Worm (Caenorhabditis elegans) whole organism, L1 larva: Measurements from ENCODE around the gene T08B1.1.

Experiments used
- C04F5.9 ChIP-seq: sonication (generic microtip); optimal IDR thresholded peaks from 2 replicates; lab custom pipeline; 2016; ENCODE audit warnings: missing genetic modification characterization, missing compliant biosample characterization
- C34B4.2 ChIP-seq: sonication (generic microtip); optimal IDR thresholded peaks from 2 replicates; lab custom pipeline; 2017; ENCODE audit warnings: mild to moderate bottlenecking, missing genetic modification characterization, missing compliant biosample characterization
- F16B12.6 ChIP-seq: fragments of 150-350 bp; optimal IDR thresholded peaks from 2 replicates; lab custom pipeline; 2014; ENCODE audit warnings: missing biosample characterization, missing genetic modification characterization
- aha-1 ChIP-seq: fragments of 150-350 bp; optimal IDR thresholded peaks from 2 replicates; lab custom pipeline; 2014; ENCODE audit warnings: missing biosample characterization, missing genetic modification characterization
- alr-1 ChIP-seq: fragments of 200-800 bp; sonication (Bioruptor generic); optimal IDR thresholded peaks from 2 replicates; lab custom pipeline; 2018; ENCODE audit warnings: borderline replicate concordance, mild to moderate bottlenecking, missing genetic modification characterization, missing compliant biosample characterization
- ceh-8 ChIP-seq: fragments of 200-800 bp; sonication (Bioruptor generic); optimal IDR thresholded peaks from 2 replicates; lab custom pipeline; 2018; ENCODE audit warnings: mild to moderate bottlenecking, missing genetic modification characterization, moderate library complexity, missing compliant biosample characterization
- ceh-90 ChIP-seq: sonication (generic microtip); optimal IDR thresholded peaks from 2 replicates; lab custom pipeline; 2016; ENCODE audit warnings: missing genetic modification characterization, missing compliant biosample characterization
- dsc-1 ChIP-seq: sonication (generic microtip); optimal IDR thresholded peaks from 2 replicates; lab custom pipeline; 2016; ENCODE audit warnings: mild to moderate bottlenecking, missing genetic modification characterization, missing compliant biosample characterization
- efl-1 ChIP-seq, 4 experiments: fragments of 150-350 bp; optimal IDR thresholded peaks in 3 of 4; peaks in 1 of 4; 1 replicate in 1 of 4; 2 replicates in 3 of 4; lab custom pipeline; 2014; ENCODE audit warnings: missing biosample characterization in 2 of 4, missing genetic modification characterization in 2 of 4, missing genetic modification reagents in 2 of 4
- efl-3 ChIP-seq: fragments of 200-800 bp; sonication (Bioruptor generic); optimal IDR thresholded peaks from 2 replicates; lab custom pipeline; 2018; ENCODE audit warnings: mild to moderate bottlenecking, missing genetic modification characterization, missing compliant biosample characterization
- egl-27 ChIP-seq, 2 experiments: fragments of 150-350 bp in 1 of 2; sonication (generic microtip); optimal IDR thresholded peaks; 3 replicates each; lab custom pipeline; 2017 to 2018; ENCODE audit warnings: missing biosample characterization in 2 of 2, missing genetic modification characterization in 2 of 2, missing genetic modification reagents in 2 of 2
- elt-2 ChIP-seq: sonication (generic microtip); optimal IDR thresholded peaks from 2 replicates; lab custom pipeline; 2016; ENCODE audit warnings: missing genetic modification characterization, mild to moderate bottlenecking, inconsistent platforms, missing compliant biosample characterization, missing genetic modification reagents
- elt-3 ChIP-seq, 6 experiments: fragments of 150-350 bp in 1 of 6; sonication (generic microtip); optimal IDR thresholded peaks; 2 replicates each; lab custom pipeline; 2017 to 2018; ENCODE audit warnings: missing biosample characterization in 6 of 6, missing genetic modification characterization in 6 of 6, inconsistent platforms in 1 of 6
- ets-5 ChIP-seq: fragments of 200-800 bp; sonication (Bioruptor generic); IDR thresholded peaks from 2 replicates; pipeline ENCODE4 v1.3.6; 2022; ENCODE audit warnings: missing genetic modification characterization, missing compliant biosample characterization
- fkh-10 ChIP-seq: sonication (generic microtip); optimal IDR thresholded peaks from 2 replicates; lab custom pipeline; 2017; ENCODE audit warnings: missing biosample characterization, missing genetic modification reagents, missing genetic modification characterization
- fkh-4 ChIP-seq: sonication (generic microtip); optimal IDR thresholded peaks from 2 replicates; lab custom pipeline; 2016; ENCODE audit warnings: missing compliant biosample characterization, missing genetic modification characterization, borderline replicate concordance
- fkh-8 ChIP-seq: sonication (generic microtip); optimal IDR thresholded peaks from 2 replicates; lab custom pipeline; 2016; ENCODE audit warnings: mild to moderate bottlenecking, missing genetic modification characterization, missing compliant biosample characterization
- fos-1 ChIP-seq: fragments of 150-350 bp; optimal IDR thresholded peaks from 2 replicates; lab custom pipeline; 2014; ENCODE audit warnings: missing biosample characterization, missing genetic modification characterization
- grh-1 ChIP-seq: fragments of 200-800 bp; sonication (Bioruptor generic); IDR thresholded peaks from 2 replicates; pipeline ENCODE4 v1.3.6; 2022; ENCODE audit warnings: missing genetic modification reagents, missing genetic modification characterization, missing compliant biosample characterization
- irx-1 ChIP-seq: sonication (generic microtip); optimal IDR thresholded peaks from 2 replicates; lab custom pipeline; 2016; ENCODE audit warnings: missing genetic modification characterization, missing compliant biosample characterization
- lin-13 ChIP-seq: fragments of 150-350 bp; optimal IDR thresholded peaks from 2 replicates; lab custom pipeline; 2014; ENCODE audit warnings: missing biosample characterization, missing genetic modification reagents, missing genetic modification characterization
- lin-39 ChIP-seq: fragments of 150-350 bp; optimal IDR thresholded peaks from 2 replicates; lab custom pipeline; 2014; ENCODE audit warnings: missing biosample characterization, missing genetic modification reagents, missing genetic modification characterization
- lir-3 ChIP-seq: sonication (generic microtip); optimal IDR thresholded peaks from 2 replicates; lab custom pipeline; 2016; ENCODE audit warnings: mild to moderate bottlenecking, missing genetic modification characterization, moderate library complexity, missing compliant biosample characterization; ENCODE audit not compliant: poor library complexity
- lsy-2 ChIP-seq, 2 experiments: fragments of 150-350 bp; optimal IDR thresholded peaks; 2 replicates each; lab custom pipeline; 2014; ENCODE audit warnings: missing biosample characterization in 2 of 2, missing genetic modification characterization in 2 of 2
- mab-9 ChIP-seq: fragments of 200-800 bp; sonication (Bioruptor generic); IDR thresholded peaks from 2 replicates; pipeline ENCODE4 v1.3.6; 2022; ENCODE audit warnings: missing genetic modification reagents, missing genetic modification characterization, missing compliant biosample characterization
- mdl-1 ChIP-seq, 2 experiments: fragments of 150-350 bp; optimal IDR thresholded peaks; 2 replicates each; lab custom pipeline; 2014 to 2017; ENCODE audit warnings: missing biosample characterization in 2 of 2, missing genetic modification characterization in 2 of 2, inconsistent platforms in 1 of 2
- nhr-11 ChIP-seq: fragments of 150-350 bp; optimal IDR thresholded peaks from 2 replicates; lab custom pipeline; 2014; ENCODE audit warnings: missing biosample characterization, missing genetic modification characterization
- nhr-19 ChIP-seq: fragments of 200-800 bp; sonication (Bioruptor generic); conservative IDR thresholded peaks from 2 replicates; pipeline ENCODE4 v1.3.6; 2022; ENCODE audit warnings: missing genetic modification characterization, missing compliant biosample characterization
- nhr-237 ChIP-seq: fragments of 150-350 bp; optimal IDR thresholded peaks from 2 replicates; lab custom pipeline; 2014; ENCODE audit warnings: missing biosample characterization, missing genetic modification characterization
- nhr-77 ChIP-seq: fragments of 150-350 bp; optimal IDR thresholded peaks from 2 replicates; lab custom pipeline; 2014; ENCODE audit warnings: missing biosample characterization, missing genetic modification characterization
- pag-3 ChIP-seq: sonication (generic microtip); optimal IDR thresholded peaks from 2 replicates; lab custom pipeline; 2017; ENCODE audit warnings: missing genetic modification characterization, mild to moderate bottlenecking, missing compliant biosample characterization, antibody characterized with exemption, borderline replicate concordance; ENCODE audit not compliant: insufficient read depth
- pax-3 ChIP-seq: fragments of 200-800 bp; sonication (Bioruptor generic); optimal IDR thresholded peaks from 2 replicates; lab custom pipeline; 2018; ENCODE audit warnings: mild to moderate bottlenecking, missing genetic modification characterization, moderate library complexity, missing compliant biosample characterization
- pqm-1 ChIP-seq: sonication (generic microtip); optimal IDR thresholded peaks from 3 replicates; lab custom pipeline; 2017; ENCODE audit warnings: missing biosample characterization, missing genetic modification characterization
- rnt-1 ChIP-seq: sonication (generic microtip); optimal IDR thresholded peaks from 2 replicates; lab custom pipeline; 2016; ENCODE audit warnings: mild to moderate bottlenecking, missing genetic modification characterization, moderate library complexity, missing compliant biosample characterization
- skn-1 ChIP-seq: fragments of 150-350 bp; optimal IDR thresholded peaks from 2 replicates; lab custom pipeline; 2014; ENCODE audit warnings: missing biosample characterization, missing genetic modification characterization
- snu-23 ChIP-seq: sonication (generic microtip); optimal IDR thresholded peaks from 2 replicates; lab custom pipeline; 2016; ENCODE audit warnings: missing genetic modification characterization, missing compliant biosample characterization
- sup-37 ChIP-seq: fragments of 200-800 bp; sonication (Bioruptor generic); optimal IDR thresholded peaks from 2 replicates; lab custom pipeline; 2018; ENCODE audit warnings: mild to moderate bottlenecking, missing genetic modification characterization, missing compliant biosample characterization
- unc-86 ChIP-seq: sonication (generic microtip); optimal IDR thresholded peaks from 2 replicates; lab custom pipeline; 2016; ENCODE audit warnings: missing genetic modification characterization, missing compliant biosample characterization
- unc-98 ChIP-seq: fragments of 200-800 bp; sonication (Bioruptor generic); IDR thresholded peaks from 2 replicates; pipeline ENCODE4 v1.3.6; 2022; ENCODE audit warnings: missing genetic modification characterization, missing compliant biosample characterization
- zag-1 ChIP-seq: fragments of 150-350 bp; optimal IDR thresholded peaks from 2 replicates; lab custom pipeline; 2014; ENCODE audit warnings: missing biosample characterization, missing genetic modification characterization
- zip-4 ChIP-seq: fragments of 200-800 bp; sonication (Bioruptor generic); optimal IDR thresholded peaks from 2 replicates; lab custom pipeline; 2018; ENCODE audit warnings: mild to moderate bottlenecking, missing genetic modification characterization, moderate library complexity, missing compliant biosample characterization
- ztf-4 ChIP-seq: fragments of 150-350 bp; optimal IDR thresholded peaks from 2 replicates; lab custom pipeline; 2014; ENCODE audit warnings: missing biosample characterization, missing genetic modification characterization

The T08B1.1 gene

DNA sequence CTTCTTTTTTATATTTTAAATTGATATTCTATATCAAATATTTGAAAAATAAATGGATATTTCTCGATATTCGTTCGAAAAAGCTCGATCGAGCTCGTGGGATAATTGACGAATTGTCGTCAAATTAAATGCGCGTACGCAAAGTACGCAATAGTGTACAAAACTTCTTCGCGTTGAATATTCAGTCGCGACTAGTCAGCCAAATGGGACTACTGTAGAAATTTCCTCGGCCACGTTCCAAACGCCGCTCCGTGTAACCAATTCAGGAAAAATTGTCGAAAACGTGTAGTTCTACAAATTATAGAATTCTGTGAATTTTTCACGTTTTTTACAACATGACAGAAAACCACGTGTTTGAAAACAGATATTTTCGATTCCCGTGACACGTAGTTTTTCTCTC is 21.6 kb upstream of the T08B1.1 start (continued):
- TF ChIP-seq unc-86 (tag; lab: Kevin White, UChicago) (no peak), fkh-10 (GFP tag; lab: Kevin White, UChicago) (no peak), dsc-1 (tag; lab: Kevin White, UChicago) (no peak), pag-3 (tag; lab: Kevin White, UChicago) (no peak), pax-3 (tag; lab: Kevin White, UChicago) (no peak), skn-1 (tag; lab: Kevin White, UChicago) (no peak), C04F5.9 (tag; lab: Kevin White, UChicago) (peak; percentile 31), ztf-4 (tag; lab: Kevin White, UChicago) (no peak), ceh-8 (GFP tag; lab: Kevin White, UChicago) (no peak), egl-27 (tag; optimal IDR thresholded peaks at IDR 0.05; lab: Kevin White, UChicago) (no peak), grh-1 (peak; percentile 51), lsy-2 (tag; optimal IDR thresholded peaks at IDR 0.05; lab: Kevin White, UChicago) (peak; percentile 82 to 97), unc-98 (GFP tag; lab: Robert Waterston, UW) (no peak), fos-1 (tag; lab: Kevin White, UChicago) (no peak), snu-23 (peak; percentile 54), rnt-1 (tag; lab: Kevin White, UChicago) (peak; percentile 77), F16B12.6 (tag; lab: Kevin White, UChicago) (peak; percentile 76), lin-39 (tag; lab: Kevin White, UChicago) (no peak), irx-1 (tag; lab: Kevin White, UChicago) (no peak), zip-4 (GFP tag; lab: Kevin White, UChicago) (no peak), efl-1 (optimal IDR thresholded peaks at IDR 0.05; lab: Kevin White, UChicago) (peak; percentile 83 to 87), efl-1 (GFP tag; optimal IDR thresholded peaks at IDR 0.05 in 1 of 2; lab: Kevin White, UChicago) (peak; percentile 38 to 95), ets-5 (GFP tag; lab: Robert Waterston, UW) (no peak), C34B4.2 (no peak), lir-3 (tag; lab: Kevin White, UChicago) (no peak), efl-3 (GFP tag; lab: Kevin White, UChicago) (no peak), elt-2 (tag; lab: Kevin White, UChicago) (no peak), alr-1 (no peak), nhr-11 (tag; lab: Kevin White, UChicago) (no peak), nhr-237 (tag; lab: Kevin White, UChicago) (no peak), nhr-77 (peak; percentile 33), fkh-4 (tag; lab: Kevin White, UChicago) (no peak), fkh-8 (tag; lab: Kevin White, UChicago) (peak; percentile 34), mdl-1 (tag; optimal IDR thresholded peaks at IDR 0.05; lab: Kevin White, UChicago) (peak in 1 of 2 experiments; percentile 14), elt-3 (tag; optimal IDR thresholded peaks at IDR 0.05; lab: Kevin White, UChicago) (peak in 1 of 6 experiments; percentile 16)

DNA sequence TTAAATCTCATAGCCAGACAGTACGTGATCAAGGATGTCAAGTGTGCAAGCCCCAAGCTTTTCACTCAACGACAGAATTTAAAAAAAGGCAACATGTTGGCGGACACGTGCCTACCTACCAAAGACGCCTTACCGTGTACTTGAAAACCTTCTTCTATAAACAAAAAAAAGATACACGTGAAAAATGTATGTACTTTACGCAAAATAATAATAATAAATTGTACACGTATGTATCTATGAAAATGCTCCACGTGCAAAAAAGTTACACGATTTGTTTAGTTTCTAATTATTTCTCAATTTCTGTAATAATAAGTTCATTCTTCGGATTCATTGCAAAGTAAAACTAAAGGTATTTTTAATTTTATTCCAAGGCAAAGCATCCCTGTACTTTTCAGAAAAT is 17.8 kb upstream of the T08B1.1 start, which contains the start of gene cysl-4:
Gene cysl-4 (plus strand): TSS at position 301 of the 400 bp plus-strand sequence.
- TF ChIP-seq aha-1 (tag; lab: Kevin White, UChicago) = no peak
- no peak for TF ChIP-seq nhr-19
- TF ChIP-seq sup-37 = no peak
- TF ChIP-seq pqm-1 (tag; lab: Kevin White, UChicago) = no peak
- no peak for TF ChIP-seq nhr-77
- TF ChIP-seq zag-1 (tag; lab: Kevin White, UChicago) = no peak
- no peak for TF ChIP-seq mab-9
- no peak for TF ChIP-seq ceh-90 (tag; lab: Kevin White, UChicago)
- no peak for TF ChIP-seq C04F5.9 (tag; lab: Kevin White, UChicago)
- TF ChIP-seq fkh-4 (tag; lab: Kevin White, UChicago) = no peak
- TF ChIP-seq irx-1 (tag; lab: Kevin White, UChicago) = no peak
- no peak for TF ChIP-seq lin-39 (tag; lab: Kevin White, UChicago)
- no peak for TF ChIP-seq lin-13 (GFP tag; lab: Kevin White, UChicago)
- TF ChIP-seq, all 84 proteins: peak for 0
